Worm (Caenorhabditis elegans): ENCODE data around the gene frh-1.

- no peak for TF ChIP-seq unc-62 (GFP tag; optimal IDR thresholded peaks at IDR 0.05)
- TF ChIP-seq lin-13 (GFP tag; optimal IDR thresholded peaks at IDR 0.05), result no peak
- TF ChIP-seq egl-27 (tag; optimal IDR thresholded peaks at IDR 0.05), result no peak
- no peak for TF ChIP-seq fos-1 (tag; optimal IDR thresholded peaks at IDR 0.05)
- no peak for TF ChIP-seq aly-2 (tag; optimal IDR thresholded peaks at IDR 0.05)
- no peak for TF ChIP-seq nhr-11 (tag; optimal IDR thresholded peaks at IDR 0.05)
- no peak for TF ChIP-seq nhr-12 (tag; optimal IDR thresholded peaks at IDR 0.05)
- no peak for TF ChIP-seq ama-1 (optimal IDR thresholded peaks at IDR 0.05)
Measured at ce11 chrII:5957803-5958367, 40.7 kb downstream of the frh-1 start.
